Worm (Caenorhabditis elegans): ENCODE measurements around the gene ZK822.10.

DNA sequence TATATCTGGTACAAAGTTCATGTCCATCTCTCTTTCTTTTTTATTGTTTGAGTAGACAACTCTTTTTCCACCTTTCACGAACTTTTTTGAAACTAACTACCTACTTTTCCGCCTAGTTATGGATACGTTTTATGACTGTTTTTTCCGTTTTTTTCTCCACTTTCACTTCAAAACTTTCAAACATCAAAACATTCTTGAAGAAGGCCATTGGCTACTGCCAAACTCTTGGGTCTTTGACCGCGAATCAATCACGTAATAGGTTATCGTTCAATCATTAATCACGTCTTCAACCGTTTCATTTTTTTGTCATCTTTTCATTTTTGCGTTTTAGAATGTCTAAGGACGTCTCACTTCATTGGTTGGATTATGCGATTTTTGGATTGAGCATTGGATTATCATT, 20.1 kb downstream of the ZK822.10 start, which contains the start of gene slc-5A12:
- TF ChIP-seq fkh-10 (GFP tag; optimal IDR thresholded peaks at IDR 0.05) (no peak), elt-2 (tag; optimal IDR thresholded peaks at IDR 0.05) (no peak), unc-86 (tag; optimal IDR thresholded peaks at IDR 0.05) (no peak), nhr-232 (tag; optimal IDR thresholded peaks at IDR 0.05) (no peak), fax-1 (tag; optimal IDR thresholded peaks at IDR 0.05) (no peak), sox-4 (tag; optimal IDR thresholded peaks at IDR 0.05) (no peak), ceh-6 (GFP tag; optimal IDR thresholded peaks at IDR 0.05) (no peak), ceh-34 (tag; optimal IDR thresholded peaks at IDR 0.05) (no peak)
